Worm (Caenorhabditis elegans): ENCODE data around the gene clec-55.
A peak's percentile ranks its signal among the peaks of the same experiment; 100 is the strongest.

Gene clec-55

DNA sequence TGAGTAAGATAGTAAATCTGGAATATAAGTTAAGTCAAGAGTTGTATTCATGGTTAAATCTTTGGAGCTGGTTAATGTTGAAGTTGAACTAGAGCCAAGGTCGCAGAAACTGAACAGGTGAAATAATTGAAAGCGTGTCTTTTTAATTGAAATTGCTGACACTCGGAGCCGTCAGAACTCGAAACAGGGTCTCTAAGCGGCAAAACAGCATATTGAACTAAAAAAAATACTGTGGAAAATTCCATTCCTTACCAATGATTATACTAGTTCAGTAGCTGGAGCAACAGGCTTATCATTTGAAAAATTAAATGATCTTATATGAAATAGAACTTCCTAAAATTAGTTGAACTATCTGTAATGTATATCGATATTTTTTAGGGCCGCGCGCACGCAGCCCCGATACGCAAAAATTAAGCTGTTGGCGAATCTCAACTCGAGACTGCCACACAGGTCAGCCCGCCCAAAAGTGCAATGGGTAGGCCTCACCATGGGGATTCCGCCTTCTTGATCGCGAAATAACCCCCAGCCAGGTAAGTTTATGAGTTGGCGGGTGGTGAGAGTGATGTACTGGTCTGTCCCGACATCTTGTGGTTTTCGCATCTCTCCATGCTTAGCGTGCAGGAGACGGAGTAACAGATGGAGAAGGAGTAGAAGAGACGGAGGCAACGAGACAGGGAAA is 10.7 kb upstream of the clec-55 start, which contains the start of gene srz-97 (continued):
- TF ChIP-seq zag-1 (tag; optimal IDR thresholded peaks at IDR 0.05), result no peak
- peak; percentile 68; the same call in 1 of the 2 replicates for TF ChIP-seq lin-1 (GFP tag; IDR thresholded peaks at IDR 0.05)
- no peak for TF ChIP-seq lin-29 (GFP tag; IDR thresholded peaks at IDR 0.05)
- TF ChIP-seq aha-1 (tag), result peak; percentile 82
- TF ChIP-seq egl-43 (GFP tag; IDR thresholded peaks at IDR 0.05), result peak; percentile 77
- peak; percentile 86 for TF ChIP-seq T26A8.4 (GFP tag; IDR thresholded peaks at IDR 0.05)
- no peak for TF ChIP-seq nhr-6 (tag; optimal IDR thresholded peaks at IDR 0.05)
- no peak for TF ChIP-seq zfp-2 (tag; optimal IDR thresholded peaks at IDR 0.05)
- TF ChIP-seq snpc-4 (tag; optimal IDR thresholded peaks at IDR 0.05), result peak; percentile 85
- peak; percentile 75 for TF ChIP-seq mes-2 (tag; optimal IDR thresholded peaks at IDR 0.05; ENCODE audit: poor library complexity, severe bottlenecking)
- TF ChIP-seq ceh-44 (GFP tag; IDR thresholded peaks at IDR 0.05), result 0 out of 2 replicates have a peak, but pooled peaks have one; percentile 58
- peak; percentile 37 for TF ChIP-seq F10B5.3 (tag; optimal IDR thresholded peaks at IDR 0.05)
- peak; percentile 65 for TF ChIP-seq F49E8.2 (tag; optimal IDR thresholded peaks at IDR 0.05; ENCODE audit: borderline replicate concordance)
- peak; percentile 85 for TF ChIP-seq snpc-1.2 (GFP tag; IDR thresholded peaks at IDR 0.05)

DNA sequence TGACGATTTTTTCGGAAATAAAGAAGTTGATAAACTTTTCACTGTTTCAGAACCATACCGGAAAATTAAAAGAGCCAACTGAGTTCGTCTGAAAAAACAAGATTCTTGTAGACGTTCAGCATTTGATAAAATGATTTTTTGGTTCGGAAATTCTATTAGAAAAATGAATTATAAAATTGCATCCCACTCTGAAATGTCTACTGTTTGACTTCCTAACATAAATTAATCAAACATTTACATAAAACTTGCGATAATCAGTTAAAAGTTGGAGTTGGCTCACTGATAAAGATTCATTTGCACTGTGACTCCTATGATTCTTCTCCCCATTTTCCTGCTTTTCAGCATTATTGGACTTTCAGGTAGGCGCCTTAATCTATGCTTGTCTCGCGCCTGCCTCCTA is 10.1 kb upstream of the clec-55 start, which contains the start of gene clec-57:
Gene clec-57, plus strand, starts transcription at position 301 of the 400 bp plus-strand sequence.
- TF ChIP-seq unc-62 (GFP tag; optimal IDR thresholded peaks at IDR 0.05 in 1 of 2), result peak in 1 of 2 experiments; percentile 88
- no peak for TF ChIP-seq unc-62 (tag; optimal IDR thresholded peaks at IDR 0.05)
- no peak for TF ChIP-seq madf-5 (GFP tag; IDR thresholded peaks at IDR 0.05)

DNA sequence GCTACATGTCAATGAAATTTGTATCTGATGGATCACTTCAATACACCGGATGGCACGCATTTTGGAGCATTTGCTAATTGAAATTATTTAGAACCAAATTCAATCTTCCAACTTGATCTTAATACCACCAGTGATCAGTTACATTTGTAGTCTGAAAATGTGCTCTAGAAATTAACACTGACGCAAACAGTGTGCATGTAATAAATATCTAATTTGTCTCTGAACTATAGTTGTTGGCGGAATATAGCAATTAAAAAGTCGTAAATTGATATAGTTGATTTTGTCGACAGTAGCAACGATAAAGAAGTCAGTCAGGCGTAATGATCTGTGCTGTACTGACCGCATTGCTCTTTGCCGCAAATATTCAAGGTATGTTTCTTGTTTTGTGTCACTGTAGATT is 6.8 kb upstream of the clec-55 start, which contains the start of gene clec-227:
Gene clec-227, plus strand, starts transcription at position 301 of the 400 bp plus-strand sequence.
- TF ChIP-seq ceh-44 (GFP tag; IDR thresholded peaks at IDR 0.05) (no peak), aha-1 (tag) (no peak), zfp-3 (GFP tag; conservative IDR thresholded peaks at IDR 0.05) (no peak), nhr-28 (tag; optimal IDR thresholded peaks at IDR 0.05) (peak; percentile 37), hlh-30 (tag; optimal IDR thresholded peaks at IDR 0.05; ENCODE audit: insufficient read depth) (no peak)

DNA sequence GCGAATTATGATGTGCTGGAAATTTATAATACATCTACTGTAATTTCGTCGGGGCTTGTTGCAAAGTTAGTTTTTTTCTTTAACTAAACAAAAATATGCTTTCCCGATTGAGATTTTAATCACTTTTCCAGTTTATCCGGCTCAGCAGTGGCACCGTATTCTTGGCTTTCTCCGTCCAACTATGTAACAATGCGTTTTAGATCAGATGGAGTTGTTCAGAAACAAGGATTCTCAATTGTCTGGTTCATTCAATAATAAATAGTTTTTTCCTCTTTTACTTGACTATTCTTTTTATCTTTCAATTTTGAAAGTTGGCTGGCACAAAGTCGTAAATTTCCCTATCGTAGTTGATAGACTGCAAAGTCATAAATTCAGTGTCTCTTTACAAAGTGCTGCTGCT is 5.0 kb upstream of the clec-55 start, which contains the start of gene clec-56:
Gene clec-56, plus strand, starts transcription at position 301 of the 400 bp plus-strand sequence.
- TF ChIP-seq Y105C5A.15 (GFP tag; IDR thresholded peaks at IDR 0.05), result no peak
- no peak for TF ChIP-seq ztf-7 (tag; optimal IDR thresholded peaks at IDR 0.05)
- TF ChIP-seq fkh-10 (GFP tag; optimal IDR thresholded peaks at IDR 0.05), result no peak
- TF ChIP-seq egl-43 (GFP tag; IDR thresholded peaks at IDR 0.05), result no peak
- no peak for TF ChIP-seq zag-1 (tag; optimal IDR thresholded peaks at IDR 0.05)
- TF ChIP-seq lin-13 (GFP tag; optimal IDR thresholded peaks at IDR 0.05), result no peak
- peak; percentile 36 for TF ChIP-seq nhr-28 (tag; optimal IDR thresholded peaks at IDR 0.05)
- no peak for TF ChIP-seq daf-12 (tag; optimal IDR thresholded peaks at IDR 0.05)
- no peak for TF ChIP-seq snpc-1.2 (GFP tag; IDR thresholded peaks at IDR 0.05)
- peak; percentile 35 for TF ChIP-seq pqm-1 (tag; optimal IDR thresholded peaks at IDR 0.05)
- TF ChIP-seq mdl-1 (tag; optimal IDR thresholded peaks at IDR 0.05), result no peak
- TF ChIP-seq ceh-20 (GFP tag; IDR thresholded peaks at IDR 0.05), result 0 out of 2 replicates have a peak, but pooled peaks have one; percentile 18
- TF ChIP-seq zfp-3 (GFP tag; conservative IDR thresholded peaks at IDR 0.05), result no peak
- TF ChIP-seq lim-7 (GFP tag; IDR thresholded peaks at IDR 0.05), result no peak
- TF ChIP-seq nhr-10 (tag; optimal IDR thresholded peaks at IDR 0.05), result no peak
- no peak for TF ChIP-seq snpc-4 (tag; optimal IDR thresholded peaks at IDR 0.05)
- no peak for TF ChIP-seq nhr-6 (tag; optimal IDR thresholded peaks at IDR 0.05)
- no peak for TF ChIP-seq ces-1 (GFP tag; optimal IDR thresholded peaks at IDR 0.05)
- TF ChIP-seq nhr-237 (tag; optimal IDR thresholded peaks at IDR 0.05), result no peak
- TF ChIP-seq mep-1 (tag; optimal IDR thresholded peaks at IDR 0.05), result no peak
- no peak for TF ChIP-seq Y75B8A.6 (GFP tag; IDR thresholded peaks at IDR 0.05)
- TF ChIP-seq lin-39 (tag; optimal IDR thresholded peaks at IDR 0.05), result no peak
- TF ChIP-seq zip-11 (GFP tag; IDR thresholded peaks at IDR 0.05), result no peak
- no peak for TF ChIP-seq nhr-25 (tag; optimal IDR thresholded peaks at IDR 0.05; ENCODE audit: borderline replicate concordance, insufficient read depth)
- TF ChIP-seq dve-1 (tag; optimal IDR thresholded peaks at IDR 0.05; ENCODE audit: insufficient read depth), result no peak
- TF ChIP-seq ceh-32 (tag; optimal IDR thresholded peaks at IDR 0.05; ENCODE audit: poor library complexity), result no peak
- TF ChIP-seq fos-1 (tag; optimal IDR thresholded peaks at IDR 0.05), result no peak
- no peak for TF ChIP-seq ztf-11 (tag; optimal IDR thresholded peaks at IDR 0.05)
- TF ChIP-seq unc-39 (tag; optimal IDR thresholded peaks at IDR 0.05), result no peak
- peak; percentile 2 for TF ChIP-seq hlh-11 (tag; optimal IDR thresholded peaks at IDR 0.05)

Measured in whole organism, L4 larva.